Fruit fly (Drosophila melanogaster) whole organism, embryonic: ENCODE results near the gene CG3165.

Experiments
- Aef1 ChIP-seq: fragments of 200-800 bp; sonication (Bioruptor generic); IDR thresholded peaks from 3 replicates; pipeline ENCODE4 v1.3.6; 2022; ENCODE audit warnings: missing biosample characterization, missing genetic modification characterization
- Awh ChIP-seq: fragments of 200-800 bp; sonication (Bioruptor generic); IDR thresholded peaks from 2 replicates; pipeline ENCODE4, ENCODE4 v1.3.6; 2022; ENCODE audit warnings: missing biosample characterization, missing genetic modification characterization
- BtbVII ChIP-seq: fragments of 200-800 bp; sonication (Bioruptor generic); optimal IDR thresholded peaks from 3 replicates; lab custom pipeline; 2017; ENCODE audit warnings: missing biosample characterization, mild to moderate bottlenecking, missing genetic modification characterization
- CG10267 ChIP-seq: fragments of 200-800 bp; sonication (Bioruptor generic); optimal IDR thresholded peaks from 2 replicates; lab custom pipeline; 2018; ENCODE audit warnings: missing biosample characterization, mild to moderate bottlenecking, missing genetic modification characterization, moderate library complexity
- CG10321 ChIP-seq: fragments of 200-800 bp; sonication (Bioruptor generic); IDR thresholded peaks from 2 replicates; pipeline ENCODE4 v1.3.6; 2022; ENCODE audit warnings: missing biosample characterization, missing genetic modification characterization
- CG10979 ChIP-seq: fragments of 200-800 bp; sonication (Bioruptor generic); optimal IDR thresholded peaks from 2 replicates; lab custom pipeline; 2018; ENCODE audit warnings: missing biosample characterization, mild to moderate bottlenecking, missing genetic modification characterization, moderate library complexity
- CG11093 ChIP-seq: fragments of 200-800 bp; sonication (Bioruptor generic); IDR thresholded peaks from 3 replicates; pipeline ENCODE4 v1.3.6; 2022; ENCODE audit warnings: missing biosample characterization, missing genetic modification characterization
- CG14860 ChIP-seq: fragments of 200-800 bp; sonication (Bioruptor generic); IDR thresholded peaks from 3 replicates; pipeline ENCODE4 v1.3.6; 2022; ENCODE audit warnings: missing biosample characterization, missing genetic modification characterization; ENCODE audit not compliant: partially characterized antibody
- CG16779 ChIP-seq: fragments of 200-800 bp; sonication (Bioruptor generic); IDR thresholded peaks from 2 replicates; pipeline ENCODE4 v1.3.6; 2022; ENCODE audit warnings: missing biosample characterization, missing genetic modification characterization
- CG18011 ChIP-seq: fragments of 200-800 bp; sonication (Bioruptor generic); optimal IDR thresholded peaks from 2 replicates; lab custom pipeline; 2017; ENCODE audit warnings: missing biosample characterization, missing genetic modification characterization, mild to moderate bottlenecking, moderate library complexity, missing genotype
- CG18619 ChIP-seq: fragments of 200-800 bp; sonication (Bioruptor generic); optimal IDR thresholded peaks from 3 replicates; lab custom pipeline; 2017; ENCODE audit warnings: missing biosample characterization, mild to moderate bottlenecking, missing genetic modification characterization
- CG2712 ChIP-seq: fragments of 200-800 bp; optimal IDR thresholded peaks from 3 replicates; lab custom pipeline; 2019; ENCODE audit warnings: missing biosample characterization, mild to moderate bottlenecking, missing genetic modification characterization, moderate library complexity
- CG2875 ChIP-seq: fragments of 200-800 bp; sonication (Bioruptor generic); optimal IDR thresholded peaks from 2 replicates; lab custom pipeline; 2017; ENCODE audit warnings: missing biosample characterization, mild to moderate bottlenecking, missing genetic modification characterization, missing genetic modification reagents
- CG32772 ChIP-seq: fragments of 200-800 bp; sonication (Bioruptor generic); IDR thresholded peaks from 2 replicates; pipeline ENCODE4 v1.3.6; 2022; ENCODE audit warnings: missing biosample characterization, missing genetic modification characterization
- CG3995 ChIP-seq: fragments of 200-800 bp; sonication (Bioruptor generic); optimal IDR thresholded peaks from 3 replicates; lab custom pipeline; 2016; ENCODE audit warnings: missing biosample characterization, missing genetic modification characterization
- CG42726 ChIP-seq: fragments of 200-800 bp; sonication (Bioruptor generic); IDR thresholded peaks from 2 replicates; pipeline ENCODE4 v1.3.6; 2022; ENCODE audit warnings: missing biosample characterization, missing genetic modification characterization; ENCODE audit not compliant: partially characterized antibody
- CG7271 ChIP-seq: fragments of 200-800 bp; sonication (Bioruptor generic); optimal IDR thresholded peaks from 2 replicates; lab custom pipeline; 2018; ENCODE audit warnings: missing biosample characterization, mild to moderate bottlenecking, missing genetic modification characterization, moderate library complexity
- CG7357 ChIP-seq: fragments of 200-800 bp; sonication (Bioruptor generic); IDR thresholded peaks from 3 replicates; pipeline ENCODE4 v1.3.6; 2022; ENCODE audit warnings: missing biosample characterization, missing genetic modification characterization
- CG8478 ChIP-seq: fragments of >200 bp; optimal IDR thresholded peaks from 2 replicates; lab custom pipeline; 2018
- CG8765 ChIP-seq: fragments of 200-800 bp; sonication (Bioruptor generic); IDR thresholded peaks from 2 replicates; pipeline ENCODE4 v1.3.6; 2022; ENCODE audit warnings: missing biosample characterization, missing genetic modification characterization
- CG9932 ChIP-seq: fragments of 200-800 bp; sonication (Bioruptor generic); IDR thresholded peaks from 2 replicates; pipeline ENCODE4 v1.3.6; 2022; ENCODE audit warnings: missing biosample characterization, missing genetic modification characterization
- CHES-1-like ChIP-seq: fragments of 200-800 bp; sonication (Bioruptor generic); optimal IDR thresholded peaks from 2 replicates; lab custom pipeline; 2016; ENCODE audit warnings: missing biosample characterization, missing genetic modification characterization
- Dbx ChIP-seq: fragments of 200-800 bp; sonication (Bioruptor generic); IDR thresholded peaks from 3 replicates; pipeline ENCODE4 v1.3.6; 2022; ENCODE audit warnings: missing biosample characterization, missing genetic modification characterization
- Dip3 ChIP-seq: fragments of 200-800 bp; sonication (Bioruptor generic); optimal IDR thresholded peaks from 3 replicates; lab custom pipeline; 2016; ENCODE audit warnings: missing biosample characterization, missing genetic modification characterization
- Ets97D ChIP-seq: fragments of 200-800 bp; sonication (Bioruptor generic); optimal IDR thresholded peaks from 3 replicates; lab custom pipeline; 2016; ENCODE audit warnings: missing biosample characterization, missing genetic modification characterization
- Gug ChIP-seq: fragments of 200-800 bp; sonication (Bioruptor generic); IDR thresholded peaks from 4 replicates; pipeline ENCODE4 v1.3.6; 2022; ENCODE audit warnings: missing biosample characterization, missing genetic modification characterization
- H2.0 ChIP-seq: fragments of 200-800 bp; sonication (Bioruptor generic); IDR thresholded peaks from 2 replicates; pipeline ENCODE4 v1.3.6; 2022; ENCODE audit warnings: missing biosample characterization, missing genetic modification characterization
- HmgZ ChIP-seq: fragments of 200-800 bp; sonication (Bioruptor generic); optimal IDR thresholded peaks from 2 replicates; lab custom pipeline; 2018; ENCODE audit warnings: missing biosample characterization, mild to moderate bottlenecking, missing genetic modification characterization
- Lim3 ChIP-seq: fragments of 200-800 bp; sonication (Bioruptor generic); IDR thresholded peaks from 2 replicates; pipeline ENCODE4 v1.3.6; 2022; ENCODE audit warnings: missing biosample characterization, missing genetic modification characterization
- MESR4 ChIP-seq: fragments of 200-800 bp; sonication (Bioruptor generic); optimal IDR thresholded peaks from 2 replicates; lab custom pipeline; 2018; ENCODE audit warnings: missing biosample characterization, mild to moderate bottlenecking, missing genetic modification characterization, moderate library complexity
- Med ChIP-seq: fragments of 200-800 bp; sonication (Bioruptor generic); peaks from one replicate; lab custom pipeline; 2016; ENCODE audit warnings: missing biosample characterization, missing genetic modification characterization, mild to moderate bottlenecking, inconsistent platforms, moderate library complexity
- Neu2 ChIP-seq: fragments of 200-800 bp; sonication (Bioruptor generic); optimal IDR thresholded peaks from 3 replicates; lab custom pipeline; 2016; ENCODE audit warnings: missing biosample characterization, missing genetic modification characterization, borderline replicate concordance
- Ssrp ChIP-seq: fragments of 200-800 bp; sonication (Bioruptor generic); optimal IDR thresholded peaks from 2 replicates; lab custom pipeline; 2018; ENCODE audit warnings: missing biosample characterization, mild to moderate bottlenecking, missing genetic modification characterization, moderate library complexity
- Xrp1 ChIP-seq: fragments of 200-800 bp; sonication (Bioruptor generic); IDR thresholded peaks from 2 replicates; pipeline ENCODE4 v1.3.6; 2022; ENCODE audit warnings: missing biosample characterization, missing genetic modification characterization
- ase ChIP-seq: fragments of 200-800 bp; sonication (Bioruptor generic); IDR thresholded peaks from 3 replicates; pipeline ENCODE4 v1.3.6; 2022; ENCODE audit warnings: missing biosample characterization, missing genetic modification characterization
- chn ChIP-seq: fragments of 200-800 bp; sonication (Bioruptor generic); optimal IDR thresholded peaks from 2 replicates; lab custom pipeline; 2016; ENCODE audit warnings: missing biosample characterization, missing genetic modification characterization
- ci ChIP-seq: fragments of 200-800 bp; sonication (Bioruptor generic); IDR thresholded peaks from 3 replicates; pipeline ENCODE4 v1.3.6; 2022; ENCODE audit warnings: missing biosample characterization, missing genetic modification characterization
- croc ChIP-seq: fragments of 200-800 bp; sonication (Bioruptor generic); conservative IDR thresholded peaks from 3 replicates; pipeline ENCODE4 v1.3.6; 2022; ENCODE audit warnings: missing biosample characterization, missing genetic modification characterization
- dan ChIP-seq: fragments of 200-800 bp; sonication (Bioruptor generic); IDR thresholded peaks from 2 replicates; pipeline ENCODE4 v1.3.6; 2022; ENCODE audit warnings: missing biosample characterization, missing genetic modification characterization
- gro ChIP-seq: fragments of 200-800 bp; sonication (Bioruptor generic); optimal IDR thresholded peaks from 2 replicates; lab custom pipeline; 2016; ENCODE audit warnings: missing biosample characterization, missing genetic modification characterization
- jumu ChIP-seq: fragments of 200-800 bp; sonication (Bioruptor generic); optimal IDR thresholded peaks from 3 replicates; lab custom pipeline; 2016; ENCODE audit warnings: missing biosample characterization, missing genetic modification characterization
- ken ChIP-seq: fragments of 200-800 bp; sonication (Bioruptor generic); IDR thresholded peaks from 3 replicates; pipeline ENCODE4 v1.3.6; 2022; ENCODE audit warnings: missing biosample characterization, missing genetic modification characterization
- p53 ChIP-seq: fragments of 200-800 bp; sonication (Bioruptor generic); optimal IDR thresholded peaks from 2 replicates; lab custom pipeline; 2016; ENCODE audit warnings: missing biosample characterization, missing genetic modification characterization
- peb ChIP-seq: fragments of 200-800 bp; sonication (Bioruptor generic); IDR thresholded peaks from 2 replicates; pipeline ENCODE4 v1.3.6; 2022; ENCODE audit warnings: missing biosample characterization, missing genetic modification characterization
- pros ChIP-seq: fragments of 200-800 bp; sonication (Bioruptor generic); optimal IDR thresholded peaks from 3 replicates; lab custom pipeline; 2019; ENCODE audit warnings: missing biosample characterization, mild to moderate bottlenecking, missing genetic modification characterization, moderate library complexity
- sr ChIP-seq: fragments of 200-800 bp; sonication (Bioruptor generic); IDR thresholded peaks from 3 replicates; pipeline ENCODE4 v1.3.6; 2022; ENCODE audit warnings: missing biosample characterization, missing genetic modification characterization
- stwl ChIP-seq: fragments of 200-800 bp; sonication (Bioruptor generic); optimal IDR thresholded peaks from 3 replicates; lab custom pipeline; 2018; ENCODE audit warnings: missing biosample characterization, mild to moderate bottlenecking, missing genetic modification characterization, moderate library complexity
- tna ChIP-seq: fragments of 200-800 bp; sonication (Bioruptor generic); IDR thresholded peaks from 2 replicates; pipeline ENCODE4 v1.3.6; 2022; ENCODE audit warnings: missing biosample characterization, missing genetic modification characterization; ENCODE audit not compliant: partially characterized antibody
- toy ChIP-seq: fragments of 200-800 bp; sonication (Bioruptor generic); IDR thresholded peaks from 2 replicates; pipeline ENCODE4 v1.3.6; 2022; ENCODE audit warnings: missing biosample characterization, missing genetic modification characterization
- tx ChIP-seq: fragments of 200-800 bp; sonication (Bioruptor generic); optimal IDR thresholded peaks from 2 replicates; lab custom pipeline; 2016; ENCODE audit warnings: missing biosample characterization, missing genetic modification characterization
- vvl ChIP-seq: fragments of 200-800 bp; sonication (Bioruptor generic); IDR thresholded peaks from 2 replicates; pipeline ENCODE4 v1.3.6; 2022; ENCODE audit warnings: missing biosample characterization, missing genetic modification characterization

CG3165 gene

dm6 chr2L:2993236-2993635, 16.3 kb downstream of the CG3165 start (continued):
- TF ChIP-seq CHES-1-like (GFP tag; lab: Kevin White, UChicago) (peak; percentile 5), CG2875 (GFP tag; lab: Kevin White, UChicago) (no peak), H2.0 (GFP tag; lab: Robert Waterston, UW) (no peak), CG18011 (GFP tag; lab: Kevin White, UChicago) (no peak), MESR4 (peak; percentile 30), HmgZ (tag; lab: Kevin White, UChicago) (peak; percentile 13), Gug (GFP tag; lab: Robert Waterston, UW) (no peak), CG18619 (GFP tag; lab: Kevin White, UChicago) (no peak), croc (no peak), chn (no peak)

- TF ChIP-seq ken (GFP tag; lab: Robert Waterston, UW), result no peak
- 0 out of 3 replicates have a peak, but pooled peaks have one; percentile 21 for TF ChIP-seq CG11093 (GFP tag; lab: Robert Waterston, UW)
- 0 out of 3 replicates have a peak, but pooled peaks have one; percentile 15 for TF ChIP-seq CG7357 (GFP tag; lab: Robert Waterston, UW)
- TF ChIP-seq CG8478 (lab: Kevin White, UChicago), result peak; percentile 82
- no peak for TF ChIP-seq jumu (GFP tag; lab: Kevin White, UChicago)
- TF ChIP-seq Dbx (GFP tag; lab: Robert Waterston, UW), result peak; percentile 22; the same call in 1 of the 3 replicates
- TF ChIP-seq CG32772, result no peak
- TF ChIP-seq CG14860 (GFP tag; lab: Robert Waterston, UW), result no peak
- peak; percentile 44 for TF ChIP-seq Med (GFP tag; lab: Kevin White, UChicago)
- peak; percentile 52; the same call in 1 of the 2 replicates for TF ChIP-seq Awh
- TF ChIP-seq Xrp1, result no peak
- no peak for TF ChIP-seq CG3995
- 0 out of 2 replicates have a peak, but pooled peaks have one; percentile 20 for TF ChIP-seq toy (GFP tag; lab: Robert Waterston, UW)
These were observed 16.8 kb downstream of the CG3165 start for dm6 chr2L:2993702-2994101.

- TF ChIP-seq Ssrp (tag; lab: Kevin White, UChicago) (no peak), gro (GFP tag; lab: Kevin White, UChicago) (peak; percentile 8), vvl (GFP tag; lab: Robert Waterston, UW) (peak; percentile 70), ase (no peak), BtbVII (GFP tag; lab: Kevin White, UChicago) (peak; percentile 15), CG10979 (tag; lab: Kevin White, UChicago) (peak; percentile 32), CG10267 (tag; lab: Kevin White, UChicago) (peak; percentile 51), CG10321 (GFP tag; lab: Robert Waterston, UW) (no peak), Aef1 (GFP tag; lab: Robert Waterston, UW) (no peak), Dip3 (GFP tag; lab: Kevin White, UChicago) (no peak), p53 (GFP tag; lab: Kevin White, UChicago) (no peak), Neu2 (GFP tag; lab: Kevin White, UChicago) (no peak), CG9932 (GFP tag; lab: Robert Waterston, UW) (peak; percentile 6; the same call in 1 of the 2 replicates), ci (peak; percentile 76), dan (GFP tag; lab: Robert Waterston, UW) (no peak), Ets97D (peak; percentile 58), stwl (tag; lab: Kevin White, UChicago) (peak; percentile 94), tna (GFP tag; lab: Robert Waterston, UW) (peak; percentile 100), sr (GFP tag; lab: Robert Waterston, UW) (0 out of 3 replicates have a peak, but pooled peaks have one; percentile 18), CG2712 (tag; lab: Kevin White, UChicago) (peak; percentile 51), Lim3 (no peak), CG8765 (GFP tag; lab: Robert Waterston, UW) (no peak), CG7271 (tag; lab: Kevin White, UChicago) (no peak), pros (no peak), CG16779 (peak; percentile 64; the same call in 1 of the 2 replicates), CG42726 (GFP tag; lab: Robert Waterston, UW) (peak; percentile 92), peb (GFP tag; lab: Robert Waterston, UW) (no peak), tx (GFP tag; lab: Kevin White, UChicago) (no peak)
These were observed 22.2 kb downstream of the CG3165 start, which contains the start of gene Ccdc85 for dm6 chr2L:2999113-2999512. Gene Ccdc85, plus strand, starts transcription at chr2L:2999286.
